Fruit fly (Drosophila melanogaster) whole organism, adult: ENCODE measurements around the gene Sfp38D.

Experiments used
- CG1620 ChIP-seq: fragments of 200-800 bp; sonication (Bioruptor generic); optimal IDR thresholded peaks from 2 replicates; lab custom pipeline; 2016; ENCODE audit warnings: missing biosample characterization, missing genetic modification characterization
- CG33017 ChIP-seq: fragments of 200-800 bp; sonication (Bioruptor generic); optimal IDR thresholded peaks from 2 replicates; lab custom pipeline; 2018; ENCODE audit warnings: missing biosample characterization, mild to moderate bottlenecking, missing genetic modification characterization, moderate library complexity
- CG5204 ChIP-seq: fragments of 200-800 bp; sonication (Bioruptor generic); optimal IDR thresholded peaks from 2 replicates; lab custom pipeline; 2016; ENCODE audit warnings: missing biosample characterization, missing genetic modification characterization
- Clk ChIP-seq: fragments of 200-800 bp; sonication (Bioruptor generic); optimal IDR thresholded peaks from 2 replicates; lab custom pipeline; 2017; ENCODE audit warnings: missing biosample characterization, missing genetic modification characterization
- cnc ChIP-seq, 2 experiments: fragments of >200 bp; optimal IDR thresholded peaks; 2 replicates each; lab custom pipeline; 2017
- pad ChIP-seq: fragments of 200-800 bp; sonication (Bioruptor generic); optimal IDR thresholded peaks from 3 replicates; lab custom pipeline; 2017; ENCODE audit warnings: missing biosample characterization, missing genetic modification characterization, mild to moderate bottlenecking, moderate library complexity, missing genetic modification reagents

Sfp38D gene

dm6 chr2L:20690055-20690454 is 49.3 kb downstream of the Sfp38D start:
- TF ChIP-seq cnc (optimal IDR thresholded peaks at IDR 0.05; lab: Kevin White, UChicago) (no peak), pad (no peak), Clk (GFP tag; lab: Kevin White, UChicago) (no peak), CG5204 (no peak), CG1620 (GFP tag; lab: Kevin White, UChicago) (no peak), CG33017 (no peak)
